Worm (Caenorhabditis elegans) whole organism, L1 larva: ENCODE measurements around the gene str-97.

Experiments used
- dpl-1 ChIP-seq, 3 experiments: fragments of 150-350 bp in 2 of 3; sonication (generic microtip) in 1 of 3; optimal IDR thresholded peaks; 2 replicates each; lab custom pipeline; 2014 to 2017; ENCODE audit warnings: missing biosample characterization in 3 of 3, missing genetic modification characterization in 3 of 3, missing genetic modification reagents in 3 of 3
- egl-13 ChIP-seq: sonication (generic microtip); optimal IDR thresholded peaks from 2 replicates; lab custom pipeline; 2016; ENCODE audit warnings: missing genotype, missing genetic modification reagents, missing genetic modification characterization, missing compliant biosample characterization
- elt-3 ChIP-seq, 6 experiments: fragments of 150-350 bp in 1 of 6; sonication (generic microtip); optimal IDR thresholded peaks; 2 replicates each; lab custom pipeline; 2017 to 2018; ENCODE audit warnings: missing biosample characterization in 6 of 6, missing genetic modification characterization in 6 of 6, inconsistent platforms in 1 of 6
- mab-9 ChIP-seq: fragments of 200-800 bp; sonication (Bioruptor generic); IDR thresholded peaks from 2 replicates; pipeline ENCODE4 v1.3.6; 2022; ENCODE audit warnings: missing genetic modification reagents, missing genetic modification characterization, missing compliant biosample characterization
- mep-1 ChIP-seq: fragments of 150-350 bp; optimal IDR thresholded peaks from 2 replicates; lab custom pipeline; 2014; ENCODE audit warnings: missing biosample characterization, missing genetic modification characterization
- nhr-237 ChIP-seq: fragments of 150-350 bp; optimal IDR thresholded peaks from 2 replicates; lab custom pipeline; 2014; ENCODE audit warnings: missing biosample characterization, missing genetic modification characterization
- tbx-2 ChIP-seq: sonication (generic microtip); optimal IDR thresholded peaks from 2 replicates; lab custom pipeline; 2016; ENCODE audit warnings: missing genetic modification characterization, missing compliant biosample characterization
- ztf-11 ChIP-seq, 2 experiments: sonication (generic microtip); optimal IDR thresholded peaks; 2 replicates each; lab custom pipeline; 2016 to 2017; ENCODE audit warnings: missing genetic modification characterization in 2 of 2, missing biosample characterization in 1 of 2, missing compliant biosample characterization in 1 of 2

- no peak for TF ChIP-seq egl-13
- no peak for TF ChIP-seq elt-3 (tag; optimal IDR thresholded peaks at IDR 0.05; lab: Kevin White, UChicago)
- TF ChIP-seq mab-9 (GFP tag; lab: Robert Waterston, UW), result no peak
- TF ChIP-seq tbx-2 (tag; lab: Kevin White, UChicago), result no peak
- no peak for TF ChIP-seq ztf-11 (tag; optimal IDR thresholded peaks at IDR 0.05; lab: Kevin White, UChicago)
- TF ChIP-seq dpl-1 (GFP tag; optimal IDR thresholded peaks at IDR 0.05; lab: Kevin White, UChicago), result no peak
- no peak for TF ChIP-seq nhr-237 (tag; lab: Kevin White, UChicago)
- TF ChIP-seq mep-1 (tag; lab: Kevin White, UChicago), result no peak
These were observed 7.2 kb upstream of the str-97 start, which contains the start of the genes str-109 and F10A3.11 for ce11 chrV:16162124-16162735.
